Worm (Caenorhabditis elegans): Measurements from ENCODE around the gene K03B4.6.

K03B4.6 gene

ce11 chrV:4686680-4687470, 10.9 kb upstream of the K03B4.6 start, which contains the start of gene taf-10:
taf-10 (plus strand) TSS chrV:4687103.
- TF ChIP-seq unc-62 (GFP tag; optimal IDR thresholded peaks at IDR 0.05): no peak

ce11 chrV:4684137-4684536, 8.1 kb upstream of the K03B4.6 start:
- TF ChIP-seq unc-62 (GFP tag; optimal IDR thresholded peaks at IDR 0.05): no peak

ce11 chrV:4681670-4682069, 5.7 kb upstream of the K03B4.6 start, which contains the start of gene K03B4.4:
K03B4.4 (plus strand) TSS chrV:4681970.
- TF ChIP-seq unc-62 (GFP tag; optimal IDR thresholded peaks at IDR 0.05): no peak

ce11 chrV:4676812-4677211, 820 bp upstream of the K03B4.6 start:
- no peak for TF ChIP-seq unc-62 (GFP tag; optimal IDR thresholded peaks at IDR 0.05)

ce11 chrV:4674506-4674905, 1.5 kb downstream of the K03B4.6 start, which contains the start of gene K03B4.8:
K03B4.8 (minus strand) TSS chrV:4674606.
- TF ChIP-seq unc-62 (GFP tag; optimal IDR thresholded peaks at IDR 0.05): no peak

ce11 chrV:4672487-4672886, 3.5 kb downstream of the K03B4.6 start, which contains the start of gene K03B4.9:
K03B4.9 (minus strand) TSS chrV:4672587.
- TF ChIP-seq unc-62 (GFP tag; optimal IDR thresholded peaks at IDR 0.05): no peak

- no peak for TF ChIP-seq unc-62 (GFP tag; optimal IDR thresholded peaks at IDR 0.05)
These were observed 7.4 kb downstream of the K03B4.6 start, which contains the start of gene srx-77 for ce11 chrV:4668636-4669035. srx-77 (minus strand) TSS chrV:4668736.

- TF ChIP-seq unc-62 (GFP tag; optimal IDR thresholded peaks at IDR 0.05): no peak
These were observed 8.9 kb downstream of the K03B4.6 start for ce11 chrV:4667062-4667461.

- TF ChIP-seq unc-62 (GFP tag; optimal IDR thresholded peaks at IDR 0.05): no peak
These were observed 10.3 kb downstream of the K03B4.6 start, which contains the start of gene srx-73 for ce11 chrV:4665651-4666050. srx-73 (minus strand) TSS chrV:4665751.

- no peak for TF ChIP-seq unc-62 (GFP tag; optimal IDR thresholded peaks at IDR 0.05)
These were observed 13.6 kb downstream of the K03B4.6 start, which contains the start of gene srx-74 for ce11 chrV:4662400-4662799. srx-74 (minus strand) TSS chrV:4662500.

ce11 chrV:4655175-4655574, 20.8 kb downstream of the K03B4.6 start, which contains the start of gene F41F3.9:
F41F3.9 (plus strand) TSS chrV:4655475.
- no peak for TF ChIP-seq unc-62 (GFP tag; optimal IDR thresholded peaks at IDR 0.05)

ce11 chrV:4653871-4654605, 22.0 kb downstream of the K03B4.6 start, which contains the start of the genes col-139 and F41F3.1:
col-139 (minus strand) TSS chrV:4653971.
F41F3.1 (plus strand) TSS chrV:4654555.
- no peak for TF ChIP-seq unc-62 (GFP tag; optimal IDR thresholded peaks at IDR 0.05)

- TF ChIP-seq unc-62 (GFP tag; optimal IDR thresholded peaks at IDR 0.05): no peak
These were observed 22.9 kb downstream of the K03B4.6 start for ce11 chrV:4653093-4653492.

ce11 chrV:4651480-4651879, 24.5 kb downstream of the K03B4.6 start:
- TF ChIP-seq unc-62 (GFP tag; optimal IDR thresholded peaks at IDR 0.05): no peak

ce11 chrV:4649649-4650384, 26.2 kb downstream of the K03B4.6 start:
- no peak for TF ChIP-seq unc-62 (GFP tag; optimal IDR thresholded peaks at IDR 0.05)

ce11 chrV:4648527-4648926, 27.5 kb downstream of the K03B4.6 start, which contains the start of gene F41F3.8:
F41F3.8 (plus strand) TSS chrV:4648827.
- TF ChIP-seq unc-62 (GFP tag; optimal IDR thresholded peaks at IDR 0.05): no peak
